Worm (Caenorhabditis elegans) whole organism, late embryonic: Measurements from ENCODE around the gene ift-81.

Experiments
- C38D4.7 ChIP-seq: fragments of 200-800 bp; sonication (Bioruptor generic); optimal IDR thresholded peaks from 2 replicates; lab custom pipeline; 2018; ENCODE audit warnings: mild to moderate bottlenecking, missing genetic modification characterization, moderate library complexity, missing compliant biosample characterization
- F13H6.1 ChIP-seq: sonication (generic microtip); optimal IDR thresholded peaks from 2 replicates; lab custom pipeline; 2016; ENCODE audit warnings: missing genetic modification characterization, missing compliant biosample characterization
- K02D7.2 ChIP-seq: sonication (generic microtip); optimal IDR thresholded peaks from 2 replicates; lab custom pipeline; 2017; ENCODE audit warnings: mild to moderate bottlenecking, missing genetic modification characterization, missing compliant biosample characterization
- ahr-1 ChIP-seq: sonication (generic microtip); optimal IDR thresholded peaks from 2 replicates; lab custom pipeline; 2016; ENCODE audit warnings: missing genetic modification characterization, missing compliant biosample characterization
- ama-1 ChIP-seq: fragments of 150-350 bp; optimal IDR thresholded peaks from 2 replicates; lab custom pipeline; 2014
- ceh-18 ChIP-seq: sonication (generic microtip); optimal IDR thresholded peaks from 2 replicates; lab custom pipeline; 2016; ENCODE audit warnings: missing genetic modification characterization, missing compliant biosample characterization
- ceh-2 ChIP-seq: sonication (generic microtip); optimal IDR thresholded peaks from 2 replicates; lab custom pipeline; 2016; ENCODE audit warnings: missing genotype, missing genetic modification characterization, missing compliant biosample characterization
- ceh-22 ChIP-seq: sonication (generic microtip); optimal IDR thresholded peaks from 2 replicates; lab custom pipeline; 2017; ENCODE audit warnings: missing biosample characterization, missing genetic modification characterization
- ceh-24 ChIP-seq: sonication (generic microtip); optimal IDR thresholded peaks from 2 replicates; lab custom pipeline; 2016; ENCODE audit warnings: mild to moderate bottlenecking, missing genetic modification characterization, missing compliant biosample characterization
- ceh-31 ChIP-seq: sonication (generic microtip); optimal IDR thresholded peaks from 2 replicates; lab custom pipeline; 2016; ENCODE audit warnings: missing genetic modification characterization, missing compliant biosample characterization
- ceh-48 ChIP-seq: sonication (generic microtip); optimal IDR thresholded peaks from 2 replicates; lab custom pipeline; 2016; ENCODE audit warnings: missing genetic modification characterization, inconsistent platforms, missing compliant biosample characterization
- ceh-6 ChIP-seq: fragments of 200-800 bp; sonication (Bioruptor generic); optimal IDR thresholded peaks from 2 replicates; lab custom pipeline; 2018; ENCODE audit warnings: mild to moderate bottlenecking, missing genetic modification characterization, missing compliant biosample characterization
- dmd-4 ChIP-seq: sonication (generic microtip); optimal IDR thresholded peaks from 2 replicates; lab custom pipeline; 2016; ENCODE audit warnings: borderline replicate concordance, missing genetic modification characterization, missing compliant biosample characterization
- elt-4 ChIP-seq: sonication (generic microtip); optimal IDR thresholded peaks from 2 replicates; lab custom pipeline; 2016; ENCODE audit warnings: missing genetic modification characterization, missing compliant biosample characterization
- eyg-1 ChIP-seq: sonication (generic microtip); optimal IDR thresholded peaks from 2 replicates; lab custom pipeline; 2016; ENCODE audit warnings: missing genotype, missing genetic modification characterization, missing compliant biosample characterization
- fax-1 ChIP-seq: sonication (generic microtip); optimal IDR thresholded peaks from 2 replicates; lab custom pipeline; 2016; ENCODE audit warnings: missing genotype, missing genetic modification characterization, missing compliant biosample characterization
- fkh-10 ChIP-seq: fragments of 150-350 bp; optimal IDR thresholded peaks from 2 replicates; lab custom pipeline; 2014; ENCODE audit warnings: missing biosample characterization, missing genetic modification reagents, missing genetic modification characterization
- fkh-6 ChIP-seq: sonication (generic microtip); optimal IDR thresholded peaks from 2 replicates; lab custom pipeline; 2016; ENCODE audit warnings: missing genetic modification characterization, missing compliant biosample characterization
- hlh-13 ChIP-seq: fragments of 200-800 bp; sonication (Bioruptor generic); optimal IDR thresholded peaks from 2 replicates; lab custom pipeline; 2018; ENCODE audit warnings: mild to moderate bottlenecking, missing genetic modification characterization, missing compliant biosample characterization
- hlh-6 ChIP-seq: sonication (generic microtip); optimal IDR thresholded peaks from 2 replicates; lab custom pipeline; 2016; ENCODE audit warnings: missing genotype, missing genetic modification characterization, missing compliant biosample characterization
- hlh-8 ChIP-seq: sonication (generic microtip); optimal IDR thresholded peaks from 2 replicates; lab custom pipeline; 2016; ENCODE audit warnings: missing genotype, missing genetic modification characterization, missing compliant biosample characterization
- lim-6 ChIP-seq: sonication (generic microtip); optimal IDR thresholded peaks from 2 replicates; lab custom pipeline; 2016; ENCODE audit warnings: missing genetic modification characterization, missing compliant biosample characterization
- lin-11 ChIP-seq: fragments of 200-800 bp; sonication (Bioruptor generic); optimal IDR thresholded peaks from 2 replicates; lab custom pipeline; 2018; ENCODE audit warnings: mild to moderate bottlenecking, missing genetic modification characterization, missing compliant biosample characterization
- nhr-11 ChIP-seq: fragments of 150-350 bp; optimal IDR thresholded peaks from 2 replicates; lab custom pipeline; 2014; ENCODE audit warnings: missing biosample characterization, missing genetic modification characterization
- pat-9 ChIP-seq: fragments of 200-800 bp; sonication (Bioruptor generic); optimal IDR thresholded peaks from 2 replicates; lab custom pipeline; 2018; ENCODE audit warnings: mild to moderate bottlenecking, missing genetic modification characterization, moderate library complexity, missing compliant biosample characterization
- pax-1 ChIP-seq: fragments of 150-350 bp; optimal IDR thresholded peaks from 2 replicates; lab custom pipeline; 2014; ENCODE audit warnings: missing biosample characterization, missing genetic modification characterization
- pha-4 ChIP-seq: fragments of 150-350 bp; optimal IDR thresholded peaks from 2 replicates; lab custom pipeline; 2018; ENCODE audit warnings: missing biosample characterization, missing genetic modification reagents, missing genetic modification characterization
- pqm-1 ChIP-seq: sonication (generic microtip); optimal IDR thresholded peaks from 2 replicates; lab custom pipeline; 2016; ENCODE audit warnings: missing genetic modification characterization, missing compliant biosample characterization
- sdc-2 ChIP-seq: sonication (generic microtip); optimal IDR thresholded peaks from 2 replicates; lab custom pipeline; 2016; ENCODE audit warnings: missing genotype, missing genetic modification characterization, missing compliant biosample characterization
- sox-2 ChIP-seq: fragments of 200-800 bp; sonication (Bioruptor generic); IDR thresholded peaks from 2 replicates; pipeline ENCODE4 v1.3.6; 2022; ENCODE audit warnings: missing genetic modification reagents, missing genetic modification characterization, missing compliant biosample characterization
- sox-4 ChIP-seq: sonication (generic microtip); optimal IDR thresholded peaks from 2 replicates; lab custom pipeline; 2017; ENCODE audit warnings: mild to moderate bottlenecking, missing genetic modification characterization, inconsistent platforms, missing compliant biosample characterization
- syd-9 ChIP-seq: sonication (generic microtip); optimal IDR thresholded peaks from 2 replicates; lab custom pipeline; 2016; ENCODE audit warnings: mild to moderate bottlenecking, missing genetic modification characterization, moderate library complexity, missing compliant biosample characterization
- tbx-2 ChIP-seq: sonication (generic microtip); optimal IDR thresholded peaks from 2 replicates; lab custom pipeline; 2016; ENCODE audit warnings: missing genetic modification characterization, missing compliant biosample characterization
- tbx-7 ChIP-seq: sonication (generic microtip); optimal IDR thresholded peaks from 2 replicates; lab custom pipeline; 2016; ENCODE audit warnings: missing genotype, missing genetic modification characterization, missing compliant biosample characterization
- unc-42 ChIP-seq: sonication (generic microtip); optimal IDR thresholded peaks from 2 replicates; lab custom pipeline; 2016; ENCODE audit warnings: missing genotype, missing genetic modification characterization, missing compliant biosample characterization
- zip-5 ChIP-seq: sonication (generic microtip); optimal IDR thresholded peaks from 2 replicates; lab custom pipeline; 2016; ENCODE audit warnings: missing genetic modification characterization, missing compliant biosample characterization
- ztf-16 ChIP-seq: sonication (generic microtip); optimal IDR thresholded peaks from 2 replicates; lab custom pipeline; 2017; ENCODE audit warnings: missing genetic modification characterization, missing compliant biosample characterization

Gene ift-81

ce11 chrX:5283531-5283930, 14.8 kb upstream of the ift-81 start, which contains the start of gene vps-41:
TSS of gene vps-41 (plus strand) at chrX:5283831.
- TF ChIP-seq C38D4.7 (GFP tag; lab: Kevin White, UChicago): no peak
- no peak for TF ChIP-seq hlh-6 (tag; lab: Kevin White, UChicago)
- TF ChIP-seq fax-1: no peak
- no peak for TF ChIP-seq F13H6.1
- no peak for TF ChIP-seq syd-9 (tag; lab: Kevin White, UChicago)
- no peak for TF ChIP-seq elt-4
- TF ChIP-seq ceh-31 (tag; lab: Kevin White, UChicago): no peak
- TF ChIP-seq dmd-4 (tag; lab: Kevin White, UChicago): no peak
- no peak for TF ChIP-seq lim-6 (tag; lab: Kevin White, UChicago)
- no peak for TF ChIP-seq pha-4
- TF ChIP-seq tbx-2 (tag; lab: Kevin White, UChicago): no peak
- no peak for TF ChIP-seq pat-9
- no peak for TF ChIP-seq ceh-24 (tag; lab: Kevin White, UChicago)

- TF ChIP-seq pax-1 (tag; lab: Kevin White, UChicago): no peak
- TF ChIP-seq lim-6 (tag; lab: Kevin White, UChicago): no peak
- no peak for TF ChIP-seq hlh-8
- TF ChIP-seq pqm-1 (tag; lab: Kevin White, UChicago): no peak
- TF ChIP-seq lin-11 (tag; lab: Kevin White, UChicago): no peak
- TF ChIP-seq nhr-11 (tag; lab: Kevin White, UChicago): no peak
- TF ChIP-seq ceh-22 (tag; lab: Kevin White, UChicago): no peak
- no peak for TF ChIP-seq K02D7.2 (tag; lab: Kevin White, UChicago)
- no peak for TF ChIP-seq F13H6.1
- TF ChIP-seq ztf-16 (tag; lab: Kevin White, UChicago): no peak
- no peak for TF ChIP-seq sox-2 (GFP tag; lab: Robert Waterston, UW)
- no peak for TF ChIP-seq tbx-7 (tag; lab: Kevin White, UChicago)
- TF ChIP-seq, all 69 proteins: peak for 0
These were observed 9.3 kb upstream of the ift-81 start for ce11 chrX:5289106-5289505.

ce11 chrX:5293862-5294261, 4.5 kb upstream of the ift-81 start:
- no peak for TF ChIP-seq ceh-6 (GFP tag; lab: Kevin White, UChicago)
- no peak for TF ChIP-seq hlh-13 (GFP tag; lab: Kevin White, UChicago)
- TF ChIP-seq ztf-16 (tag; lab: Kevin White, UChicago): no peak
- TF ChIP-seq ama-1: no peak
- TF ChIP-seq ceh-48 (tag; lab: Kevin White, UChicago): no peak

- TF ChIP-seq ceh-6 (GFP tag; lab: Kevin White, UChicago) (no peak), hlh-8 (no peak), unc-42 (tag; lab: Kevin White, UChicago) (no peak), ahr-1 (tag; lab: Kevin White, UChicago) (no peak), ceh-2 (tag; lab: Kevin White, UChicago) (no peak), sox-4 (tag; lab: Kevin White, UChicago) (no peak), sox-2 (GFP tag; lab: Robert Waterston, UW) (no peak), zip-5 (tag; lab: Kevin White, UChicago) (no peak), ceh-18 (tag; lab: Kevin White, UChicago) (no peak), fkh-6 (no peak), pqm-1 (tag; lab: Kevin White, UChicago) (no peak), sdc-2 (tag; lab: Kevin White, UChicago) (no peak), fkh-10 (GFP tag; lab: Kevin White, UChicago) (no peak), eyg-1 (tag; lab: Kevin White, UChicago) (no peak), C38D4.7 (GFP tag; lab: Kevin White, UChicago) (no peak), K02D7.2 (tag; lab: Kevin White, UChicago) (no peak)
These were observed 5.1 kb downstream of the ift-81 start, which contains the start of gene ags-3 for ce11 chrX:5303500-5303899. TSS of gene ags-3 (minus strand) at chrX:5303600.
